Fruit fly (Drosophila melanogaster) whole organism, embryonic: ENCODE results near the gene NfI.

Experiments
- CG10565 ChIP-seq: fragments of 200-800 bp; sonication (Bioruptor generic); optimal IDR thresholded peaks from 3 replicates; lab custom pipeline; 2016; ENCODE audit warnings: missing biosample characterization, mild to moderate bottlenecking, missing genetic modification characterization
- CG12155 ChIP-seq: fragments of 200-800 bp; sonication (Bioruptor generic); optimal IDR thresholded peaks from 3 replicates; lab custom pipeline; 2016; ENCODE audit warnings: missing biosample characterization, missing genetic modification characterization
- CG12659 ChIP-seq: fragments of 200-800 bp; sonication (Bioruptor generic); optimal IDR thresholded peaks from 3 replicates; lab custom pipeline; 2017; ENCODE audit warnings: mild to moderate bottlenecking, missing biosample characterization, missing genetic modification reagents, missing genetic modification characterization
- CG15073 ChIP-seq: fragments of 200-800 bp; sonication (Bioruptor generic); optimal IDR thresholded peaks from 2 replicates; lab custom pipeline; 2016; ENCODE audit warnings: missing biosample characterization, missing genetic modification characterization
- CG17186 ChIP-seq: fragments of 200-800 bp; sonication (Bioruptor generic); optimal IDR thresholded peaks from 3 replicates; lab custom pipeline; 2017; ENCODE audit warnings: missing biosample characterization, missing genetic modification reagents, missing genetic modification characterization
- CG17359 ChIP-seq: fragments of 200-800 bp; sonication (Bioruptor generic); optimal IDR thresholded peaks from 3 replicates; lab custom pipeline; 2018; ENCODE audit warnings: missing biosample characterization, mild to moderate bottlenecking, missing genetic modification characterization, moderate library complexity
- CG18619 ChIP-seq: fragments of 200-800 bp; sonication (Bioruptor generic); optimal IDR thresholded peaks from 3 replicates; lab custom pipeline; 2017; ENCODE audit warnings: missing biosample characterization, mild to moderate bottlenecking, missing genetic modification characterization
- CG30020 ChIP-seq: fragments of 200-800 bp; optimal IDR thresholded peaks from 2 replicates; lab custom pipeline; 2019; ENCODE audit warnings: missing biosample characterization, mild to moderate bottlenecking, missing genetic modification characterization, moderate library complexity
- CG32772 ChIP-seq: fragments of 200-800 bp; sonication (Bioruptor generic); IDR thresholded peaks from 2 replicates; pipeline ENCODE4 v1.3.6; 2022; ENCODE audit warnings: missing biosample characterization, missing genetic modification characterization
- CG3995 ChIP-seq: fragments of 200-800 bp; sonication (Bioruptor generic); optimal IDR thresholded peaks from 3 replicates; lab custom pipeline; 2016; ENCODE audit warnings: missing biosample characterization, missing genetic modification characterization
- CG6654 ChIP-seq: fragments of 200-800 bp; sonication (Bioruptor generic); optimal IDR thresholded peaks from 2 replicates; lab custom pipeline; 2017; ENCODE audit warnings: missing biosample characterization, mild to moderate bottlenecking, missing genetic modification characterization
- CG6813 ChIP-seq: fragments of 200-800 bp; sonication (Bioruptor generic); optimal IDR thresholded peaks from 2 replicates; lab custom pipeline; 2017; ENCODE audit warnings: missing biosample characterization, missing genetic modification characterization, mild to moderate bottlenecking, moderate library complexity, missing genetic modification reagents
- CG6854 ChIP-seq: fragments of 200-800 bp; sonication (Bioruptor generic); optimal IDR thresholded peaks from 3 replicates; lab custom pipeline; 2017; ENCODE audit warnings: missing biosample characterization, mild to moderate bottlenecking, missing genetic modification characterization
- CG7556 ChIP-seq: fragments of 200-800 bp; sonication (Bioruptor generic); optimal IDR thresholded peaks from 2 replicates; lab custom pipeline; 2017; ENCODE audit warnings: missing biosample characterization, mild to moderate bottlenecking, missing genetic modification characterization
- CHES-1-like ChIP-seq: fragments of 200-800 bp; sonication (Bioruptor generic); optimal IDR thresholded peaks from 2 replicates; lab custom pipeline; 2016; ENCODE audit warnings: missing biosample characterization, missing genetic modification characterization
- Camta ChIP-seq: fragments of 200-800 bp; sonication (Bioruptor generic); optimal IDR thresholded peaks from 2 replicates; lab custom pipeline; 2016; ENCODE audit warnings: missing biosample characterization, missing genetic modification characterization
- H2.0 ChIP-seq: fragments of 200-800 bp; sonication (Bioruptor generic); IDR thresholded peaks from 2 replicates; pipeline ENCODE4 v1.3.6; 2022; ENCODE audit warnings: missing biosample characterization, missing genetic modification characterization
- Hey ChIP-seq: fragments of 200-800 bp; sonication (Bioruptor generic); optimal IDR thresholded peaks from 3 replicates; lab custom pipeline; 2018; ENCODE audit warnings: missing biosample characterization, mild to moderate bottlenecking, missing genetic modification characterization
- MBD-R2 ChIP-seq: fragments of 200-800 bp; sonication (Bioruptor generic); IDR thresholded peaks from 2 replicates; pipeline ENCODE4 v1.3.6; 2022; ENCODE audit warnings: missing biosample characterization, missing genetic modification characterization
- Oaz ChIP-seq: fragments of 200-800 bp; sonication (Bioruptor generic); IDR thresholded peaks from 2 replicates; pipeline ENCODE4 v1.3.6; 2022; ENCODE audit warnings: missing biosample characterization, missing genetic modification characterization
- Ptx1 ChIP-seq: fragments of 200-800 bp; sonication (Bioruptor generic); IDR thresholded peaks from 2 replicates; pipeline ENCODE4 v1.3.6; 2022; ENCODE audit warnings: missing biosample characterization, missing genetic modification characterization
- Six4 ChIP-seq: fragments of 200-800 bp; sonication (Bioruptor generic); optimal IDR thresholded peaks from 2 replicates; lab custom pipeline; 2016; ENCODE audit warnings: missing biosample characterization, missing genetic modification characterization
- Spps ChIP-seq: fragments of 200-800 bp; sonication (Bioruptor generic); optimal IDR thresholded peaks from 2 replicates; lab custom pipeline; 2018; ENCODE audit warnings: missing biosample characterization, mild to moderate bottlenecking, missing genetic modification characterization
- Vsx1 ChIP-seq: fragments of 200-800 bp; sonication (Bioruptor generic); optimal IDR thresholded peaks from 2 replicates; lab custom pipeline; 2017; ENCODE audit warnings: missing biosample characterization, mild to moderate bottlenecking, missing genetic modification characterization, missing genetic modification reagents
- Xbp1 ChIP-seq: fragments of 200-800 bp; sonication (Bioruptor generic); optimal IDR thresholded peaks from 3 replicates; lab custom pipeline; 2016; ENCODE audit warnings: missing biosample characterization, mild to moderate bottlenecking, missing genetic modification characterization
- ara ChIP-seq: fragments of 200-800 bp; sonication (Bioruptor generic); IDR thresholded peaks from 2 replicates; pipeline ENCODE4 v1.3.6; 2022; ENCODE audit warnings: missing biosample characterization, missing genetic modification characterization
- cad ChIP-seq: fragments of >200 bp; optimal IDR thresholded peaks from 2 replicates; lab custom pipeline; 2017; ENCODE audit warnings: missing biosample characterization, missing genetic modification characterization
- cato ChIP-seq: fragments of 200-800 bp; sonication (Bioruptor generic); optimal IDR thresholded peaks from 2 replicates; lab custom pipeline; 2016; ENCODE audit warnings: missing biosample characterization, missing genetic modification characterization, borderline replicate concordance
- chn ChIP-seq: fragments of 200-800 bp; sonication (Bioruptor generic); optimal IDR thresholded peaks from 2 replicates; lab custom pipeline; 2016; ENCODE audit warnings: missing biosample characterization, missing genetic modification characterization
- ci ChIP-seq: fragments of 200-800 bp; sonication (Bioruptor generic); IDR thresholded peaks from 3 replicates; pipeline ENCODE4 v1.3.6; 2022; ENCODE audit warnings: missing biosample characterization, missing genetic modification characterization
- crp ChIP-seq, 2 experiments: fragments of 200-800 bp; sonication (Bioruptor generic); optimal IDR thresholded peaks; 2 replicates in 1 of 2; 3 replicates in 1 of 2; lab custom pipeline; 2017; ENCODE audit warnings: missing biosample characterization in 2 of 2, missing genetic modification characterization in 2 of 2, mild to moderate bottlenecking in 1 of 2, moderate library complexity in 1 of 2
- da ChIP-seq: fragments of 200-800 bp; sonication (Bioruptor generic); optimal IDR thresholded peaks from 2 replicates; lab custom pipeline; 2016; ENCODE audit warnings: missing biosample characterization, missing genetic modification characterization
- dpn ChIP-seq, 2 experiments: fragments of 200-800 bp; sonication (Bioruptor generic); optimal IDR thresholded peaks; 3 replicates each; lab custom pipeline; 2016; ENCODE audit warnings: missing biosample characterization in 2 of 2, missing genetic modification characterization in 2 of 2
- emc ChIP-seq: fragments of 200-800 bp; sonication (Bioruptor generic); optimal IDR thresholded peaks from 2 replicates; lab custom pipeline; 2016; ENCODE audit warnings: missing biosample characterization, missing genetic modification characterization
- eyg ChIP-seq: fragments of 200-800 bp; sonication (Bioruptor generic); optimal IDR thresholded peaks from 3 replicates; lab custom pipeline; 2016; ENCODE audit warnings: missing biosample characterization, missing genetic modification characterization
- fru ChIP-seq: fragments of >200 bp; optimal IDR thresholded peaks from 2 replicates; lab custom pipeline; 2017
- gfzf ChIP-seq: fragments of 200-800 bp; sonication (Bioruptor generic); optimal IDR thresholded peaks from 2 replicates; lab custom pipeline; 2016; ENCODE audit warnings: missing biosample characterization, mild to moderate bottlenecking, missing genetic modification characterization, moderate library complexity
- grau ChIP-seq: fragments of 200-800 bp; optimal IDR thresholded peaks from 3 replicates; lab custom pipeline; 2019; ENCODE audit warnings: missing biosample characterization, mild to moderate bottlenecking, missing genetic modification characterization, moderate library complexity
- kni ChIP-seq: fragments of 200-800 bp; sonication (Bioruptor generic); optimal IDR thresholded peaks from 3 replicates; lab custom pipeline; 2017; ENCODE audit warnings: mild to moderate bottlenecking, missing biosample characterization, missing genetic modification reagents, missing genetic modification characterization
- nom ChIP-seq: fragments of 200-800 bp; sonication (Bioruptor generic); optimal IDR thresholded peaks from 2 replicates; lab custom pipeline; 2017; ENCODE audit warnings: missing biosample characterization, missing genetic modification characterization, mild to moderate bottlenecking, moderate library complexity, missing genetic modification reagents
- pb ChIP-seq: fragments of 200-800 bp; sonication (Bioruptor generic); optimal IDR thresholded peaks from 3 replicates; lab custom pipeline; 2016; ENCODE audit warnings: missing biosample characterization, missing genetic modification characterization
- phol ChIP-seq: fragments of 200-800 bp; sonication (Bioruptor generic); optimal IDR thresholded peaks from 3 replicates; lab custom pipeline; 2018; ENCODE audit warnings: missing biosample characterization, mild to moderate bottlenecking, missing genetic modification characterization, moderate library complexity
- pnt ChIP-seq: fragments of 200-800 bp; sonication (Bioruptor generic); optimal IDR thresholded peaks from 3 replicates; lab custom pipeline; 2016; ENCODE audit warnings: missing biosample characterization, missing genetic modification characterization
- pum ChIP-seq: fragments of 200-800 bp; sonication (Bioruptor generic); optimal IDR thresholded peaks from 2 replicates; lab custom pipeline; 2016; ENCODE audit warnings: missing biosample characterization, missing genetic modification characterization
- sim ChIP-seq: fragments of 200-800 bp; sonication (Bioruptor generic); IDR thresholded peaks from 2 replicates; pipeline ENCODE4 v1.3.6; 2022; ENCODE audit warnings: missing biosample characterization, missing genetic modification characterization
- sqz ChIP-seq: fragments of 200-800 bp; sonication (Bioruptor generic); optimal IDR thresholded peaks from 3 replicates; lab custom pipeline; 2018; ENCODE audit warnings: missing biosample characterization, mild to moderate bottlenecking, missing genetic modification characterization
- stc ChIP-seq: fragments of 200-800 bp; sonication (Bioruptor generic); IDR thresholded peaks from 2 replicates; pipeline ENCODE4 v1.3.6; 2022; ENCODE audit warnings: missing biosample characterization, missing genetic modification characterization
- tgo ChIP-seq: fragments of 200-800 bp; sonication (Bioruptor generic); IDR thresholded peaks from 3 replicates; pipeline ENCODE4 v1.3.6; 2022; ENCODE audit warnings: missing biosample characterization, missing genetic modification characterization
- trem ChIP-seq: fragments of 200-800 bp; optimal IDR thresholded peaks from 3 replicates; lab custom pipeline; 2019; ENCODE audit warnings: missing biosample characterization, mild to moderate bottlenecking, missing genetic modification characterization, moderate library complexity
- wdn ChIP-seq: fragments of 200-800 bp; sonication (Bioruptor generic); IDR thresholded peaks from 2 replicates; pipeline ENCODE4 v1.3.6; 2022; ENCODE audit warnings: missing biosample characterization, missing genetic modification characterization
- z ChIP-seq: fragments of 200-800 bp; sonication (Bioruptor generic); IDR thresholded peaks from 3 replicates; pipeline ENCODE4 v1.3.6; 2022; ENCODE audit warnings: missing biosample characterization, missing genetic modification characterization
- zf30C ChIP-seq: fragments of 200-800 bp; sonication (Bioruptor generic); optimal IDR thresholded peaks from 3 replicates; lab custom pipeline; 2018; ENCODE audit warnings: missing biosample characterization, mild to moderate bottlenecking, missing genetic modification characterization

The NfI gene

dm6 chr4:314672-315266 is 38.6 kb upstream of the NfI start, which contains the start of gene Rnf11 (continued):
- TF ChIP-seq trem (tag; lab: Kevin White, UChicago), result no peak
- no peak for TF ChIP-seq eyg
- peak; percentile 48 for TF ChIP-seq phol (tag; lab: Kevin White, UChicago)
- TF ChIP-seq stc (GFP tag; lab: Robert Waterston, UW), result no peak
- no peak for TF ChIP-seq kni (GFP tag; lab: Kevin White, UChicago)
- no peak for TF ChIP-seq CG18619 (GFP tag; lab: Kevin White, UChicago)
- no peak for TF ChIP-seq CG17359 (tag; lab: Kevin White, UChicago)
- no peak for TF ChIP-seq nom (GFP tag; lab: Kevin White, UChicago)
- TF ChIP-seq CG7556, result no peak
- no peak; the same call in 1 of the 2 replicates for TF ChIP-seq Ptx1 (GFP tag; lab: Robert Waterston, UW)
- TF ChIP-seq ara (GFP tag; lab: Robert Waterston, UW), result no peak
- no peak for TF ChIP-seq Hey (tag; lab: Kevin White, UChicago)
- TF ChIP-seq CG6654 (GFP tag; lab: Kevin White, UChicago), result no peak
- peak; percentile 14 for TF ChIP-seq grau (tag; lab: Kevin White, UChicago)
- peak; percentile 26; the same call in 1 of the 2 replicates for TF ChIP-seq MBD-R2 (GFP tag; lab: Robert Waterston, UW)
- TF ChIP-seq fru (lab: Kevin White, UChicago), result no peak
- no peak for TF ChIP-seq CHES-1-like (GFP tag; lab: Kevin White, UChicago)
- TF ChIP-seq Oaz (GFP tag; lab: Robert Waterston, UW), result no peak
- no peak for TF ChIP-seq CG15073 (GFP tag; lab: Kevin White, UChicago)
- TF ChIP-seq pnt (GFP tag; lab: Kevin White, UChicago), result no peak
- peak; percentile 45 for TF ChIP-seq CG3995
- TF ChIP-seq wdn (GFP tag; lab: Robert Waterston, UW), result no peak
- no peak for TF ChIP-seq Vsx1
- no peak for TF ChIP-seq z (GFP tag; lab: Robert Waterston, UW)
- no peak for TF ChIP-seq CG32772 (GFP tag; lab: Robert Waterston, UW)
- TF ChIP-seq cad, result no peak
- peak; percentile 98 for TF ChIP-seq CG30020 (tag; lab: Kevin White, UChicago)
- no peak for TF ChIP-seq ci (GFP tag; lab: Robert Waterston, UW)
- no peak for TF ChIP-seq CG10565 (GFP tag; lab: Kevin White, UChicago)
- TF ChIP-seq pb, result no peak
- no peak for TF ChIP-seq CG17186 (GFP tag; lab: Kevin White, UChicago)
- TF ChIP-seq CG12659 (GFP tag; lab: Kevin White, UChicago), result peak; percentile 34
- no peak for TF ChIP-seq CG12155 (GFP tag; lab: Kevin White, UChicago)
- no peak for TF ChIP-seq CG6854 (GFP tag; lab: Kevin White, UChicago)
- peak; percentile 57 for TF ChIP-seq gfzf (GFP tag; lab: Kevin White, UChicago)
- no peak for TF ChIP-seq sim (GFP tag; lab: Robert Waterston, UW)
- TF ChIP-seq CG6813, result no peak
- no peak for TF ChIP-seq Spps (tag; lab: Kevin White, UChicago)
- TF ChIP-seq sqz (GFP tag; lab: Kevin White, UChicago), result no peak
- TF ChIP-seq cato (GFP tag; lab: Kevin White, UChicago), result no peak
- no peak for TF ChIP-seq da (GFP tag; lab: Kevin White, UChicago)
- TF ChIP-seq zf30C (GFP tag; lab: Kevin White, UChicago), result no peak
- no peak for TF ChIP-seq Camta (GFP tag; lab: Kevin White, UChicago)
- no peak for TF ChIP-seq chn (GFP tag; lab: Kevin White, UChicago)
- TF ChIP-seq emc (GFP tag; lab: Kevin White, UChicago), result no peak
- peak; percentile 24 for TF ChIP-seq Xbp1 (GFP tag; lab: Kevin White, UChicago)
- TF ChIP-seq dpn (GFP tag; optimal IDR thresholded peaks at IDR 0.05; lab: Kevin White, UChicago), result no peak
- TF ChIP-seq crp (GFP tag; optimal IDR thresholded peaks at IDR 0.05; lab: Kevin White, UChicago), result no peak
- TF ChIP-seq tgo (GFP tag; lab: Robert Waterston, UW), result no peak
- TF ChIP-seq H2.0 (GFP tag; lab: Robert Waterston, UW), result no peak; the same call in 1 of the 2 replicates
- TF ChIP-seq Six4 (GFP tag; lab: Kevin White, UChicago), result no peak
- TF ChIP-seq pum (GFP tag; lab: Kevin White, UChicago), result no peak
